Fruit fly (Drosophila melanogaster): ENCODE data around the gene pelo.
A peak's percentile ranks its signal among the peaks of the same experiment; 100 is the strongest.

Gene pelo

DNA sequence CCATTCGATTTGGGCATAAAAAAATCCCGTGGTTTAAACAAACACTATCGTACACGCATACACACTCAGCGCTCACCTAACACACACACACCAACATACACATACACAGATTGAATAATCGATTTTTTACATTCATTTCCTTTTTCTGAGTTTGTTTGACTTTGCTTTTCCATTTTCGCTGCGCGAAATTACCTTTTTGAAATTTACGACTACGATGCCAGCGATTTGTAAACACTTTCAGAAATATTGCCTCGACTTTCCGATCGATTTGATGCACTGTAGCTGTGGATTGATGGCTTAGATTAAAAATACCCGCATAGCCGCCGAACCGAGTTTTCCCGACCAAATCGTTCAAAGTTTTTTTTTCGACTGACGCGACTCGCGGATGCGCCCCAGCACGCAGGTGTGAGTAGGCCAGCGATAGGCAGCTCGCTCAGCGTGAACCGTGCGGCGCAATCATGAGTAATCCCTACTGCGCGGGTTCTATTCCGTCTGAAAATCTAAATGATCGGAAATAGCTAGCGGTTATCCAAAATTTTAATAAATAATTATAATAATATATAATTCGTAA is 1.6 kb upstream of the pelo start, which contains the start of gene Pka-C1 (continued):
- TF ChIP-seq gcm (GFP tag; optimal IDR thresholded peaks at IDR 0.05) (peak; percentile 77), CG1024 (GFP tag; IDR thresholded peaks at IDR 0.05) (peak; percentile 37; the same call in 1 of the 2 replicates), CG13775 (GFP tag; optimal IDR thresholded peaks at IDR 0.05) (peak; percentile 16), zen2 (GFP tag; IDR thresholded peaks at IDR 0.05; ENCODE audit: partially characterized antibody) (no peak), crc (GFP tag; optimal IDR thresholded peaks at IDR 0.05) (no peak), HmgD (GFP tag; optimal IDR thresholded peaks at IDR 0.05) (peak; percentile 74), cad (GFP tag; optimal IDR thresholded peaks at IDR 0.05) (no peak), CG13424 (tag; optimal IDR thresholded peaks at IDR 0.05) (no peak), amos (GFP tag; IDR thresholded peaks at IDR 0.05; ENCODE audit: partially characterized antibody) (peak; percentile 59; the same call in 1 of the 2 replicates), wor (GFP tag; IDR thresholded peaks at IDR 0.05) (no peak), wek (GFP tag; optimal IDR thresholded peaks at IDR 0.05) (no peak), CrebB (tag; optimal IDR thresholded peaks at IDR 0.05) (peak; percentile 12), CG3163 (GFP tag; optimal IDR thresholded peaks at IDR 0.05) (no peak), CG12104 (GFP tag; optimal IDR thresholded peaks at IDR 0.05) (no peak), CG12299 (tag; optimal IDR thresholded peaks at IDR 0.05) (no peak), sens (GFP tag) (peak; percentile 75), CG9609 (GFP tag; optimal IDR thresholded peaks at IDR 0.05) (no peak), CG32532 (GFP tag; IDR thresholded peaks at IDR 0.05) (peak; percentile 38), pum (GFP tag; optimal IDR thresholded peaks at IDR 0.05) (no peak), Camta (GFP tag; optimal IDR thresholded peaks at IDR 0.05) (no peak), Mes4 (GFP tag; optimal IDR thresholded peaks at IDR 0.05) (no peak), abd-A (tag; optimal IDR thresholded peaks at IDR 0.05) (peak; percentile 74), Meics (GFP tag; optimal IDR thresholded peaks at IDR 0.05) (no peak), Usf (GFP tag; optimal IDR thresholded peaks at IDR 0.05) (no peak), phol (tag; optimal IDR thresholded peaks at IDR 0.05) (peak; percentile 52), wdn (GFP tag; IDR thresholded peaks at IDR 0.05) (peak; percentile 50), lilli (GFP tag; optimal IDR thresholded peaks at IDR 0.05) (peak; percentile 13), hbn (GFP tag; IDR thresholded peaks at IDR 0.05; ENCODE audit: partially characterized antibody) (no peak), CG4328 (GFP tag; optimal IDR thresholded peaks at IDR 0.05) (no peak), CG15696 (tag; optimal IDR thresholded peaks at IDR 0.05) (no peak), ewg (GFP tag; optimal IDR thresholded peaks at IDR 0.05) (peak; percentile 77), ATbp (GFP tag; optimal IDR thresholded peaks at IDR 0.05) (peak; percentile 52), CG14710 (tag; optimal IDR thresholded peaks at IDR 0.05) (peak; percentile 66), otp (GFP tag; IDR thresholded peaks at IDR 0.05) (no peak), CG6689 (GFP tag; IDR thresholded peaks at IDR 0.05) (no peak), z (GFP tag; IDR thresholded peaks at IDR 0.05) (no peak), Atf-2 (GFP tag; optimal IDR thresholded peaks at IDR 0.05) (no peak), CG31365 (tag; optimal IDR thresholded peaks at IDR 0.05) (no peak), CG43689 (GFP tag; IDR thresholded peaks at IDR 0.05) (no peak), dysf (GFP tag; IDR thresholded peaks at IDR 0.05) (0 out of 3 replicates have a peak, but pooled peaks have one; percentile 49), sd (tag; optimal IDR thresholded peaks at IDR 0.05) (no peak), CG11504 (tag; optimal IDR thresholded peaks at IDR 0.05) (peak; percentile 51), CG6175 (GFP tag; IDR thresholded peaks at IDR 0.05) (peak; percentile 54; the same call in 1 of the 3 replicates), CG34422 (GFP tag; IDR thresholded peaks at IDR 0.05) (peak; percentile 83), Mrtf (GFP tag; IDR thresholded peaks at IDR 0.05) (peak; percentile 17; the same call in 1 of the 3 replicates), CG6813 (GFP tag; optimal IDR thresholded peaks at IDR 0.05) (no peak), CG11723 (GFP tag; optimal IDR thresholded peaks at IDR 0.05) (no peak), CG12391 (tag; optimal IDR thresholded peaks at IDR 0.05) (peak; percentile 44), Gsc (GFP tag; IDR thresholded peaks at IDR 0.05) (no peak), ems (GFP tag; optimal IDR thresholded peaks at IDR 0.05) (no peak), bowl (GFP tag; IDR thresholded peaks at IDR 0.05) (no peak)
